Fruit fly (Drosophila melanogaster) whole organism, embryonic: Measurements from ENCODE around the gene eIF3l.
A peak's percentile ranks its signal among the peaks of the same experiment; 100 is the strongest.

Experiments
- Asciz ChIP-seq: fragments of 200-800 bp; sonication (Bioruptor generic); optimal IDR thresholded peaks from 2 replicates; lab custom pipeline; 2017; ENCODE audit warnings: missing biosample characterization, mild to moderate bottlenecking, missing genetic modification characterization, missing genetic modification reagents
- CG11085 ChIP-seq: fragments of 200-800 bp; sonication (Bioruptor generic); IDR thresholded peaks from 2 replicates; pipeline ENCODE4 v1.3.6; 2022; ENCODE audit warnings: missing biosample characterization, missing genetic modification characterization
- CG12236 ChIP-seq: fragments of 200-800 bp; sonication (Bioruptor generic); optimal IDR thresholded peaks from 2 replicates; lab custom pipeline; 2016; ENCODE audit warnings: missing biosample characterization, missing genetic modification characterization
- CG12659 ChIP-seq: fragments of 200-800 bp; sonication (Bioruptor generic); optimal IDR thresholded peaks from 3 replicates; lab custom pipeline; 2017; ENCODE audit warnings: mild to moderate bottlenecking, missing biosample characterization, missing genetic modification reagents, missing genetic modification characterization
- CG13624 ChIP-seq: fragments of 200-800 bp; sonication (Bioruptor generic); optimal IDR thresholded peaks from 2 replicates; lab custom pipeline; 2016; ENCODE audit warnings: missing biosample characterization, missing genetic modification characterization
- CG15269 ChIP-seq: fragments of 200-800 bp; sonication (Bioruptor generic); optimal IDR thresholded peaks from 2 replicates; lab custom pipeline; 2018; ENCODE audit warnings: missing biosample characterization, mild to moderate bottlenecking, missing genetic modification characterization, moderate library complexity
- CG1602 ChIP-seq: fragments of 200-800 bp; sonication (Bioruptor generic); optimal IDR thresholded peaks from 3 replicates; lab custom pipeline; 2016; ENCODE audit warnings: missing biosample characterization, missing genetic modification characterization
- CG16779 ChIP-seq: fragments of 200-800 bp; sonication (Bioruptor generic); IDR thresholded peaks from 2 replicates; pipeline ENCODE4 v1.3.6; 2022; ENCODE audit warnings: missing biosample characterization, missing genetic modification characterization
- CG17186 ChIP-seq: fragments of 200-800 bp; sonication (Bioruptor generic); optimal IDR thresholded peaks from 3 replicates; lab custom pipeline; 2017; ENCODE audit warnings: missing biosample characterization, missing genetic modification reagents, missing genetic modification characterization
- CG17612 ChIP-seq: fragments of 200-800 bp; sonication (Bioruptor generic); IDR thresholded peaks from 2 replicates; pipeline ENCODE4 v1.3.6; 2022; ENCODE audit warnings: missing biosample characterization, missing genetic modification characterization
- CG18599 ChIP-seq: fragments of 200-800 bp; sonication (Bioruptor generic); optimal IDR thresholded peaks from 3 replicates; lab custom pipeline; 2017; ENCODE audit warnings: missing biosample characterization, missing genetic modification characterization, mild to moderate bottlenecking, moderate library complexity, missing genetic modification reagents
- CG30403 ChIP-seq: fragments of 200-800 bp; sonication (Bioruptor generic); optimal IDR thresholded peaks from 3 replicates; lab custom pipeline; 2016; ENCODE audit warnings: missing biosample characterization, missing genetic modification characterization
- CG3065 ChIP-seq: fragments of 200-800 bp; sonication (Bioruptor generic); optimal IDR thresholded peaks from 2 replicates; lab custom pipeline; 2016; ENCODE audit warnings: missing biosample characterization, missing genetic modification characterization
- CG31388 ChIP-seq: fragments of 200-800 bp; sonication (Bioruptor generic); optimal IDR thresholded peaks from 2 replicates; lab custom pipeline; 2016; ENCODE audit warnings: missing biosample characterization, missing genetic modification characterization
- CG3838 ChIP-seq: fragments of 200-800 bp; sonication (Bioruptor generic); optimal IDR thresholded peaks from 3 replicates; lab custom pipeline; 2016; ENCODE audit warnings: missing biosample characterization, missing genetic modification characterization
- CG6254 ChIP-seq: fragments of 200-800 bp; sonication (Bioruptor generic); optimal IDR thresholded peaks from 3 replicates; lab custom pipeline; 2017; ENCODE audit warnings: mild to moderate bottlenecking, missing biosample characterization, missing genetic modification reagents, missing genetic modification characterization
- CG6689 ChIP-seq: fragments of 200-800 bp; sonication (Bioruptor generic); IDR thresholded peaks from 2 replicates; pipeline ENCODE4 v1.3.6; 2022; ENCODE audit warnings: missing biosample characterization, missing genetic modification characterization
- CG8388 ChIP-seq: fragments of 200-800 bp; sonication (Bioruptor generic); optimal IDR thresholded peaks from 2 replicates; lab custom pipeline; 2019; ENCODE audit warnings: missing biosample characterization, mild to moderate bottlenecking, missing genetic modification characterization, moderate library complexity
- CG8478 ChIP-seq: fragments of >200 bp; optimal IDR thresholded peaks from 2 replicates; lab custom pipeline; 2018
- CG8765 ChIP-seq: fragments of 200-800 bp; sonication (Bioruptor generic); IDR thresholded peaks from 2 replicates; pipeline ENCODE4 v1.3.6; 2022; ENCODE audit warnings: missing biosample characterization, missing genetic modification characterization
- CG9817 ChIP-seq: fragments of 200-800 bp; sonication (Bioruptor generic); optimal IDR thresholded peaks from 2 replicates; lab custom pipeline; 2018; ENCODE audit warnings: missing biosample characterization, mild to moderate bottlenecking, missing genetic modification characterization, moderate library complexity
- Elba2 ChIP-seq: fragments of 200-800 bp; sonication (Bioruptor generic); optimal IDR thresholded peaks from 3 replicates; lab custom pipeline; 2016; ENCODE audit warnings: missing biosample characterization, missing genetic modification characterization
- Ets97D ChIP-seq: fragments of 200-800 bp; sonication (Bioruptor generic); optimal IDR thresholded peaks from 3 replicates; lab custom pipeline; 2016; ENCODE audit warnings: missing biosample characterization, missing genetic modification characterization
- Fer3 ChIP-seq: fragments of 200-800 bp; sonication (Bioruptor generic); optimal IDR thresholded peaks from 2 replicates; lab custom pipeline; 2018; ENCODE audit warnings: missing biosample characterization, mild to moderate bottlenecking, missing genetic modification characterization, moderate library complexity
- GATAe ChIP-seq: fragments of 200-800 bp; sonication (Bioruptor generic); conservative IDR thresholded peaks from 2 replicates; pipeline ENCODE4 v1.3.6; 2022; ENCODE audit warnings: missing biosample characterization, missing genetic modification characterization
- Hr78 ChIP-seq, 2 experiments: fragments of 200-800 bp in 1 of 2; fragments of >200 bp in 1 of 2; sonication (Bioruptor generic) in 1 of 2; optimal IDR thresholded peaks; 2 replicates each; lab custom pipeline; 2017 to 2019; ENCODE audit warnings: missing biosample characterization in 2 of 2, missing genetic modification characterization in 2 of 2, mild to moderate bottlenecking in 1 of 2, moderate library complexity in 1 of 2
- Lim3 ChIP-seq: fragments of 200-800 bp; sonication (Bioruptor generic); IDR thresholded peaks from 2 replicates; pipeline ENCODE4 v1.3.6; 2022; ENCODE audit warnings: missing biosample characterization, missing genetic modification characterization
- MESR4 ChIP-seq: fragments of 200-800 bp; sonication (Bioruptor generic); optimal IDR thresholded peaks from 2 replicates; lab custom pipeline; 2018; ENCODE audit warnings: missing biosample characterization, mild to moderate bottlenecking, missing genetic modification characterization, moderate library complexity
- Max ChIP-seq: fragments of 200-800 bp; sonication (Bioruptor generic); optimal IDR thresholded peaks from 2 replicates; lab custom pipeline; 2016; ENCODE audit warnings: missing biosample characterization, mild to moderate bottlenecking, missing genetic modification characterization
- Ptx1 ChIP-seq: fragments of 200-800 bp; sonication (Bioruptor generic); IDR thresholded peaks from 2 replicates; pipeline ENCODE4 v1.3.6; 2022; ENCODE audit warnings: missing biosample characterization, missing genetic modification characterization
- Scr ChIP-seq: fragments of 200-800 bp; sonication (Bioruptor generic); IDR thresholded peaks from 2 replicates; pipeline ENCODE4 v1.3.6; 2022; ENCODE audit warnings: missing biosample characterization, missing genetic modification characterization; ENCODE audit not compliant: partially characterized antibody
- Spps ChIP-seq: fragments of 200-800 bp; sonication (Bioruptor generic); optimal IDR thresholded peaks from 2 replicates; lab custom pipeline; 2018; ENCODE audit warnings: missing biosample characterization, mild to moderate bottlenecking, missing genetic modification characterization
- Sry-β ChIP-seq: fragments of 200-800 bp; sonication (Bioruptor generic); optimal IDR thresholded peaks from 2 replicates; lab custom pipeline; 2018; ENCODE audit warnings: missing biosample characterization, mild to moderate bottlenecking, missing genetic modification characterization, moderate library complexity
- abd-A ChIP-seq: fragments of 200-800 bp; sonication (Bioruptor generic); optimal IDR thresholded peaks from 3 replicates; lab custom pipeline; 2019; ENCODE audit warnings: missing biosample characterization, mild to moderate bottlenecking, missing genetic modification characterization, moderate library complexity
- al ChIP-seq: fragments of 200-800 bp; sonication (Bioruptor generic); IDR thresholded peaks from 2 replicates; pipeline ENCODE4 v1.3.6; 2022; ENCODE audit warnings: missing biosample characterization, missing genetic modification characterization
- ci ChIP-seq: fragments of 200-800 bp; sonication (Bioruptor generic); IDR thresholded peaks from 3 replicates; pipeline ENCODE4 v1.3.6; 2022; ENCODE audit warnings: missing biosample characterization, missing genetic modification characterization
- crc ChIP-seq: fragments of 200-800 bp; sonication (Bioruptor generic); optimal IDR thresholded peaks from 2 replicates; lab custom pipeline; 2016; ENCODE audit warnings: missing biosample characterization, missing genetic modification characterization
- gce ChIP-seq: fragments of 200-800 bp; sonication (Bioruptor generic); IDR thresholded peaks from 3 replicates; pipeline ENCODE4 v1.3.6; 2022; ENCODE audit warnings: missing biosample characterization, missing genetic modification characterization
- gcm2 ChIP-seq: fragments of 200-800 bp; sonication (Bioruptor generic); optimal IDR thresholded peaks from 2 replicates; lab custom pipeline; 2016; ENCODE audit warnings: missing biosample characterization, missing genetic modification characterization
- hb ChIP-seq: fragments of 200-800 bp; sonication (Bioruptor generic); IDR thresholded peaks from 3 replicates; pipeline ENCODE4 v1.3.6; 2022; ENCODE audit warnings: missing biosample characterization, missing genetic modification characterization; ENCODE audit not compliant: partially characterized antibody
- hkb ChIP-seq, 2 experiments: fragments of 200-800 bp in 1 of 2; fragments of >200 bp in 1 of 2; sonication (Bioruptor generic) in 1 of 2; IDR thresholded peaks in 1 of 2; optimal IDR thresholded peaks in 1 of 2; 2 replicates each; pipeline versions ENCODE4 v1.3.6 to Lab custom; 2017 to 2022; ENCODE audit warnings: missing biosample characterization in 1 of 2, missing genetic modification characterization in 1 of 2
- kay ChIP-seq: fragments of 200-800 bp; sonication (Bioruptor generic); optimal IDR thresholded peaks from 2 replicates; lab custom pipeline; 2016; ENCODE audit warnings: missing biosample characterization, missing genetic modification characterization
- mld ChIP-seq: fragments of 200-800 bp; sonication (Bioruptor generic); IDR thresholded peaks from 3 replicates; pipeline ENCODE4 v1.3.6; 2022; ENCODE audit warnings: missing biosample characterization, missing genetic modification characterization; ENCODE audit not compliant: partially characterized antibody
- row ChIP-seq: fragments of 200-800 bp; sonication (Bioruptor generic); IDR thresholded peaks from 3 replicates; pipeline ENCODE4 v1.3.6; 2022; ENCODE audit warnings: missing biosample characterization, missing genetic modification characterization
- salm ChIP-seq: fragments of 200-800 bp; sonication (Bioruptor generic); optimal IDR thresholded peaks from 2 replicates; lab custom pipeline; 2018; ENCODE audit warnings: missing biosample characterization, mild to moderate bottlenecking, missing genetic modification characterization
- tll ChIP-seq, 2 experiments: fragments of 200-800 bp in 1 of 2; fragments of >200 bp in 1 of 2; sonication (Bioruptor generic) in 1 of 2; optimal IDR thresholded peaks; 2 replicates each; lab custom pipeline; 2017 to 2019; ENCODE audit warnings: missing biosample characterization in 2 of 2, missing genetic modification characterization in 2 of 2, mild to moderate bottlenecking in 1 of 2, moderate library complexity in 1 of 2
- twi ChIP-seq: fragments of 200-800 bp; optimal IDR thresholded peaks from 2 replicates; lab custom pipeline; 2019; ENCODE audit warnings: missing biosample characterization, mild to moderate bottlenecking, missing genetic modification characterization, moderate library complexity
- vfl ChIP-seq: fragments of 200-800 bp; sonication (Bioruptor generic); optimal IDR thresholded peaks from 2 replicates; lab custom pipeline; 2016; ENCODE audit warnings: missing biosample characterization, missing genetic modification characterization
- yki ChIP-seq: fragments of >200 bp; optimal IDR thresholded peaks from 3 replicates; lab custom pipeline; 2018
- zen ChIP-seq: fragments of 200-800 bp; sonication (Bioruptor generic); optimal IDR thresholded peaks from 3 replicates; lab custom pipeline; 2018; ENCODE audit warnings: missing biosample characterization, mild to moderate bottlenecking, missing genetic modification characterization, moderate library complexity

The eIF3l gene

dm6 chr3L:12131918-12132317 is 14.0 kb downstream of the eIF3l start, which contains the start of gene DEF8 (continued):
- TF ChIP-seq MESR4 (GFP tag; lab: Kevin White, UChicago) (peak; percentile 99), gce (GFP tag; lab: Robert Waterston, UW) (peak; percentile 89), zen (tag; lab: Kevin White, UChicago) (peak; percentile 87), twi (peak; percentile 81), salm (tag; lab: Kevin White, UChicago) (peak; percentile 61), CG11085 (GFP tag; lab: Robert Waterston, UW) (peak; percentile 67), Spps (tag; lab: Kevin White, UChicago) (peak; percentile 86), CG17186 (GFP tag; lab: Kevin White, UChicago) (peak; percentile 82), CG12659 (GFP tag; lab: Kevin White, UChicago) (peak; percentile 87), CG8388 (GFP tag; lab: Kevin White, UChicago) (peak; percentile 77), yki (lab: Kevin White, UChicago) (no peak), al (GFP tag; lab: Robert Waterston, UW) (peak; percentile 65; the same call in 1 of the 2 replicates), CG3065 (GFP tag; lab: Kevin White, UChicago) (peak; percentile 71), kay (GFP tag; lab: Kevin White, UChicago) (peak; percentile 74), CG17612 (GFP tag; lab: Robert Waterston, UW) (0 out of 2 replicates have a peak, but pooled peaks have one; percentile 29), tll (GFP tag; optimal IDR thresholded peaks at IDR 0.05; lab: Kevin White, UChicago) (no peak), CG18599 (GFP tag; lab: Kevin White, UChicago) (peak; percentile 83), Ptx1 (GFP tag; lab: Robert Waterston, UW) (peak; percentile 88), CG16779 (GFP tag; lab: Robert Waterston, UW) (no peak), CG13624 (GFP tag; lab: Kevin White, UChicago) (peak; percentile 33), CG30403 (GFP tag; lab: Kevin White, UChicago) (peak; percentile 77), CG6689 (peak; percentile 86), CG12236 (GFP tag; lab: Kevin White, UChicago) (no peak), GATAe (GFP tag; lab: Robert Waterston, UW) (no peak), Ets97D (GFP tag; lab: Kevin White, UChicago) (no peak), Max (GFP tag; lab: Kevin White, UChicago) (peak; percentile 76), gcm2 (GFP tag; lab: Kevin White, UChicago) (no peak), CG15269 (tag; lab: Kevin White, UChicago) (peak; percentile 92), ci (peak; percentile 89), CG8765 (GFP tag; lab: Robert Waterston, UW) (peak; percentile 26; the same call in 1 of the 2 replicates), Sry-β (peak; percentile 42), CG1602 (GFP tag; lab: Kevin White, UChicago) (peak; percentile 84), Hr78 (GFP tag; optimal IDR thresholded peaks at IDR 0.05; lab: Kevin White, UChicago) (no peak), Elba2 (GFP tag; lab: Kevin White, UChicago) (no peak), row (GFP tag; lab: Robert Waterston, UW) (peak; percentile 90), CG9817 (peak; percentile 62), Fer3 (tag; lab: Kevin White, UChicago) (peak; percentile 90), hb (GFP tag; lab: Robert Waterston, UW) (no peak), Asciz (GFP tag; lab: Kevin White, UChicago) (peak; percentile 78), CG3838 (peak; percentile 1), Scr (GFP tag; lab: Robert Waterston, UW) (peak; percentile 42), Lim3 (GFP tag; lab: Robert Waterston, UW) (peak; percentile 42; the same call in 1 of the 2 replicates), CG8478 (lab: Kevin White, UChicago) (no peak), hkb (optimal IDR thresholded peaks at IDR 0.05; lab: Kevin White, UChicago) (no peak), hkb (GFP tag; IDR thresholded peaks at IDR 0.05; lab: Robert Waterston, UW) (peak; percentile 89), vfl (GFP tag; lab: Kevin White, UChicago) (no peak), CG6254 (GFP tag; lab: Kevin White, UChicago) (peak; percentile 73), CG31388 (no peak), mld (GFP tag; lab: Robert Waterston, UW) (no peak), abd-A (tag; lab: Kevin White, UChicago) (no peak), crc (no peak)
